Fruit fly (Drosophila melanogaster) whole organism, embryonic: ENCODE measurements around the gene mRpL20.
A peak's percentile ranks its signal among the peaks of the same experiment; 100 is the strongest.

Experiments
- Asciz ChIP-seq: fragments of 200-800 bp; sonication (Bioruptor generic); optimal IDR thresholded peaks from 2 replicates; lab custom pipeline; 2017; ENCODE audit warnings: missing biosample characterization, mild to moderate bottlenecking, missing genetic modification characterization, missing genetic modification reagents
- Atf3 ChIP-seq: fragments of 200-800 bp; sonication (Bioruptor generic); optimal IDR thresholded peaks from 3 replicates; lab custom pipeline; 2016; ENCODE audit warnings: missing biosample characterization, missing genetic modification characterization
- BtbVII ChIP-seq: fragments of 200-800 bp; sonication (Bioruptor generic); optimal IDR thresholded peaks from 3 replicates; lab custom pipeline; 2017; ENCODE audit warnings: missing biosample characterization, mild to moderate bottlenecking, missing genetic modification characterization
- C15 ChIP-seq: fragments of 200-800 bp; sonication (Bioruptor generic); IDR thresholded peaks from 3 replicates; pipeline ENCODE4 v1.3.6; 2022; ENCODE audit warnings: missing biosample characterization, missing genetic modification characterization
- CG11093 ChIP-seq: fragments of 200-800 bp; sonication (Bioruptor generic); IDR thresholded peaks from 3 replicates; pipeline ENCODE4 v1.3.6; 2022; ENCODE audit warnings: missing biosample characterization, missing genetic modification characterization
- CG13287 ChIP-seq: fragments of 200-800 bp; sonication (Bioruptor generic); IDR thresholded peaks from 2 replicates; pipeline ENCODE4 v1.3.6; 2022; ENCODE audit warnings: missing biosample characterization, missing genetic modification characterization; ENCODE audit not compliant: partially characterized antibody
- CG13775 ChIP-seq: fragments of 200-800 bp; sonication (Bioruptor generic); optimal IDR thresholded peaks from 3 replicates; lab custom pipeline; 2017; ENCODE audit warnings: missing biosample characterization, mild to moderate bottlenecking, missing genetic modification characterization
- CG14050 ChIP-seq: fragments of 200-800 bp; sonication (Bioruptor generic); IDR thresholded peaks from 3 replicates; pipeline ENCODE4 v1.3.6; 2022; ENCODE audit warnings: missing biosample characterization, missing genetic modification characterization
- CG17361 ChIP-seq: fragments of 200-800 bp; sonication (Bioruptor generic); IDR thresholded peaks from 3 replicates; pipeline ENCODE4 v1.3.6; 2022; ENCODE audit warnings: missing biosample characterization, missing genetic modification characterization
- CG18262 ChIP-seq: fragments of 200-800 bp; optimal IDR thresholded peaks from 3 replicates; lab custom pipeline; 2019; ENCODE audit warnings: missing biosample characterization, mild to moderate bottlenecking, missing genetic modification characterization, moderate library complexity
- CG32772 ChIP-seq: fragments of 200-800 bp; sonication (Bioruptor generic); IDR thresholded peaks from 2 replicates; pipeline ENCODE4 v1.3.6; 2022; ENCODE audit warnings: missing biosample characterization, missing genetic modification characterization
- CG33557 ChIP-seq: fragments of 200-800 bp; sonication (Bioruptor generic); optimal IDR thresholded peaks from 2 replicates; lab custom pipeline; 2019; ENCODE audit warnings: missing biosample characterization, mild to moderate bottlenecking, missing genetic modification characterization, moderate library complexity
- CG4854 ChIP-seq: fragments of 200-800 bp; sonication (Bioruptor generic); optimal IDR thresholded peaks from 2 replicates; lab custom pipeline; 2016; ENCODE audit warnings: missing biosample characterization, missing genetic modification characterization, inconsistent platforms
- CG6272 ChIP-seq: fragments of 200-800 bp; sonication (Bioruptor generic); IDR thresholded peaks from 2 replicates; pipeline ENCODE4 v1.3.6; 2022; ENCODE audit warnings: missing biosample characterization, missing genetic modification characterization
- CG6654 ChIP-seq: fragments of 200-800 bp; sonication (Bioruptor generic); optimal IDR thresholded peaks from 2 replicates; lab custom pipeline; 2017; ENCODE audit warnings: missing biosample characterization, mild to moderate bottlenecking, missing genetic modification characterization
- CG6813 ChIP-seq: fragments of 200-800 bp; sonication (Bioruptor generic); optimal IDR thresholded peaks from 2 replicates; lab custom pipeline; 2017; ENCODE audit warnings: missing biosample characterization, missing genetic modification characterization, mild to moderate bottlenecking, moderate library complexity, missing genetic modification reagents
- CG6854 ChIP-seq: fragments of 200-800 bp; sonication (Bioruptor generic); optimal IDR thresholded peaks from 3 replicates; lab custom pipeline; 2017; ENCODE audit warnings: missing biosample characterization, mild to moderate bottlenecking, missing genetic modification characterization
- CG7271 ChIP-seq: fragments of 200-800 bp; sonication (Bioruptor generic); optimal IDR thresholded peaks from 2 replicates; lab custom pipeline; 2018; ENCODE audit warnings: missing biosample characterization, mild to moderate bottlenecking, missing genetic modification characterization, moderate library complexity
- CG7357 ChIP-seq: fragments of 200-800 bp; sonication (Bioruptor generic); IDR thresholded peaks from 3 replicates; pipeline ENCODE4 v1.3.6; 2022; ENCODE audit warnings: missing biosample characterization, missing genetic modification characterization
- CG8290 ChIP-seq, 3 experiments: fragments of 200-800 bp; sonication (Bioruptor generic); optimal IDR thresholded peaks; 2 replicates each; lab custom pipeline; 2016 to 2019; ENCODE audit warnings: missing biosample characterization in 3 of 3, missing genetic modification characterization in 3 of 3, mild to moderate bottlenecking in 2 of 3, moderate library complexity in 1 of 3
- CG8765 ChIP-seq: fragments of 200-800 bp; sonication (Bioruptor generic); IDR thresholded peaks from 2 replicates; pipeline ENCODE4 v1.3.6; 2022; ENCODE audit warnings: missing biosample characterization, missing genetic modification characterization
- Dip2 ChIP-seq: fragments of 200-800 bp; sonication (Bioruptor generic); IDR thresholded peaks from 2 replicates; pipeline ENCODE4 v1.3.6; 2022; ENCODE audit warnings: missing biosample characterization, missing genetic modification characterization
- GATAe ChIP-seq: fragments of 200-800 bp; sonication (Bioruptor generic); conservative IDR thresholded peaks from 2 replicates; pipeline ENCODE4 v1.3.6; 2022; ENCODE audit warnings: missing biosample characterization, missing genetic modification characterization
- Lim3 ChIP-seq: fragments of 200-800 bp; sonication (Bioruptor generic); IDR thresholded peaks from 2 replicates; pipeline ENCODE4 v1.3.6; 2022; ENCODE audit warnings: missing biosample characterization, missing genetic modification characterization
- Spps ChIP-seq: fragments of 200-800 bp; sonication (Bioruptor generic); optimal IDR thresholded peaks from 2 replicates; lab custom pipeline; 2018; ENCODE audit warnings: missing biosample characterization, mild to moderate bottlenecking, missing genetic modification characterization
- TFAM ChIP-seq: fragments of 200-800 bp; sonication (Bioruptor generic); optimal IDR thresholded peaks from 2 replicates; lab custom pipeline; 2017; ENCODE audit warnings: missing biosample characterization, missing genetic modification characterization, inconsistent platforms
- Trl ChIP-seq, 3 experiments: fragments of >200 bp in 2 of 3; fragments of 200-800 bp in 1 of 3; sonication (Bioruptor generic) in 1 of 3; optimal IDR thresholded peaks; 2 replicates in 1 of 3; 3 replicates in 2 of 3; lab custom pipeline; 2016 to 2017; ENCODE audit warnings: missing biosample characterization in 1 of 3, missing genetic modification characterization in 1 of 3
- bcd ChIP-seq: fragments of 200-800 bp; sonication (Bioruptor generic); optimal IDR thresholded peaks from 2 replicates; lab custom pipeline; 2017; ENCODE audit warnings: missing biosample characterization, mild to moderate bottlenecking, missing genetic modification characterization
- chif ChIP-seq, 2 experiments: fragments of 200-800 bp; sonication (Bioruptor generic); optimal IDR thresholded peaks; 3 replicates each; lab custom pipeline; 2016; ENCODE audit warnings: missing biosample characterization in 2 of 2, missing genetic modification characterization in 2 of 2
- chm ChIP-seq: fragments of 200-800 bp; sonication (Bioruptor generic); IDR thresholded peaks from 2 replicates; pipeline ENCODE4 v1.3.6; 2022; ENCODE audit warnings: missing biosample characterization, missing genetic modification characterization
- dati ChIP-seq: fragments of 200-800 bp; sonication (Bioruptor generic); IDR thresholded peaks from 2 replicates; pipeline ENCODE4 v1.3.6; 2022; ENCODE audit warnings: missing biosample characterization, missing genetic modification characterization
- dimm ChIP-seq: fragments of 200-800 bp; sonication (Bioruptor generic); IDR thresholded peaks from 2 replicates; pipeline ENCODE4 v1.3.6; 2022; ENCODE audit warnings: missing biosample characterization, missing genetic modification characterization
- ham ChIP-seq: fragments of 200-800 bp; sonication (Bioruptor generic); IDR thresholded peaks from 2 replicates; pipeline ENCODE4 v1.3.6; 2022; ENCODE audit warnings: missing biosample characterization, missing genetic modification characterization
- hbn ChIP-seq: fragments of 200-800 bp; sonication (Bioruptor generic); IDR thresholded peaks from 2 replicates; pipeline ENCODE4 v1.3.6; 2022; ENCODE audit warnings: missing biosample characterization, missing genetic modification characterization; ENCODE audit not compliant: partially characterized antibody
- her ChIP-seq: fragments of 200-800 bp; sonication (Bioruptor generic); optimal IDR thresholded peaks from 2 replicates; lab custom pipeline; 2016; ENCODE audit warnings: missing biosample characterization, missing genetic modification characterization
- jing ChIP-seq: fragments of 200-800 bp; sonication (Bioruptor generic); optimal IDR thresholded peaks from 2 replicates; lab custom pipeline; 2018; ENCODE audit warnings: missing biosample characterization, mild to moderate bottlenecking, missing genetic modification characterization
- luna ChIP-seq: fragments of 200-800 bp; sonication (Bioruptor generic); optimal IDR thresholded peaks from 2 replicates; lab custom pipeline; 2016; ENCODE audit warnings: missing biosample characterization, missing genetic modification characterization
- mam ChIP-seq: fragments of 200-800 bp; sonication (Bioruptor generic); optimal IDR thresholded peaks from 3 replicates; lab custom pipeline; 2016; ENCODE audit warnings: missing biosample characterization, missing genetic modification characterization
- pita ChIP-seq: fragments of 200-800 bp; sonication (Bioruptor generic); optimal IDR thresholded peaks from 2 replicates; lab custom pipeline; 2017; ENCODE audit warnings: missing biosample characterization, mild to moderate bottlenecking, missing genetic modification characterization
- repo ChIP-seq: fragments of 200-800 bp; sonication (Bioruptor generic); optimal IDR thresholded peaks from 2 replicates; lab custom pipeline; 2016; ENCODE audit warnings: missing biosample characterization, missing genetic modification characterization
- schlank ChIP-seq: fragments of 200-800 bp; sonication (Bioruptor generic); optimal IDR thresholded peaks from 2 replicates; lab custom pipeline; 2018; ENCODE audit warnings: missing biosample characterization, mild to moderate bottlenecking, missing genetic modification characterization
- sna ChIP-seq: fragments of 200-800 bp; sonication (Bioruptor generic); IDR thresholded peaks from 2 replicates; pipeline ENCODE4 v1.3.6; 2022; ENCODE audit warnings: missing biosample characterization, missing genetic modification characterization; ENCODE audit not compliant: partially characterized antibody
- sqz ChIP-seq: fragments of 200-800 bp; sonication (Bioruptor generic); optimal IDR thresholded peaks from 3 replicates; lab custom pipeline; 2018; ENCODE audit warnings: missing biosample characterization, mild to moderate bottlenecking, missing genetic modification characterization
- tio ChIP-seq: fragments of 200-800 bp; sonication (Bioruptor generic); optimal IDR thresholded peaks from 2 replicates; lab custom pipeline; 2017; ENCODE audit warnings: missing biosample characterization, missing genetic modification characterization, inconsistent platforms
- tll ChIP-seq, 2 experiments: fragments of 200-800 bp in 1 of 2; fragments of >200 bp in 1 of 2; sonication (Bioruptor generic) in 1 of 2; optimal IDR thresholded peaks; 2 replicates each; lab custom pipeline; 2017 to 2019; ENCODE audit warnings: missing biosample characterization in 2 of 2, missing genetic modification characterization in 2 of 2, mild to moderate bottlenecking in 1 of 2, moderate library complexity in 1 of 2
- toy ChIP-seq: fragments of 200-800 bp; sonication (Bioruptor generic); IDR thresholded peaks from 2 replicates; pipeline ENCODE4 v1.3.6; 2022; ENCODE audit warnings: missing biosample characterization, missing genetic modification characterization
- trem ChIP-seq: fragments of 200-800 bp; optimal IDR thresholded peaks from 3 replicates; lab custom pipeline; 2019; ENCODE audit warnings: missing biosample characterization, mild to moderate bottlenecking, missing genetic modification characterization, moderate library complexity
- ttk ChIP-seq: fragments of 200-800 bp; sonication (Bioruptor generic); IDR thresholded peaks from 2 replicates; pipeline ENCODE4 v2.1.2; 2022; ENCODE audit warnings: missing biosample characterization, missing genetic modification characterization
- wdn ChIP-seq: fragments of 200-800 bp; sonication (Bioruptor generic); IDR thresholded peaks from 2 replicates; pipeline ENCODE4 v1.3.6; 2022; ENCODE audit warnings: missing biosample characterization, missing genetic modification characterization

The mRpL20 gene

dm6 chr3L:13036706-13037457, 19.2 kb upstream of the mRpL20 start, which contains the start of gene Srrm1 (continued):
- peak; percentile 75 for TF ChIP-seq mam (GFP tag; lab: Kevin White, UChicago)
- TF ChIP-seq sna (GFP tag; lab: Robert Waterston, UW): peak; percentile 79; the same call in 1 of the 2 replicates
- TF ChIP-seq CG33557 (GFP tag; lab: Kevin White, UChicago): peak; percentile 38
- TF ChIP-seq Asciz (GFP tag; lab: Kevin White, UChicago): no peak
- no peak for TF ChIP-seq CG7271
- TF ChIP-seq luna (GFP tag; lab: Kevin White, UChicago): no peak
- 0 out of 2 replicates have a peak, but pooled peaks have one; percentile 5 for TF ChIP-seq CG32772 (GFP tag; lab: Robert Waterston, UW)
- no peak for TF ChIP-seq ham
- TF ChIP-seq TFAM: no peak
- peak; percentile 30 for TF ChIP-seq repo (GFP tag; lab: Kevin White, UChicago)
- peak; percentile 19 to 22 for TF ChIP-seq chif (GFP tag; optimal IDR thresholded peaks at IDR 0.05; lab: Kevin White, UChicago)
- peak; percentile 51 for TF ChIP-seq her (GFP tag; lab: Kevin White, UChicago)
- TF ChIP-seq CG7357 (GFP tag; lab: Robert Waterston, UW): no peak
- peak; percentile 48; the same call in 1 of the 3 replicates for TF ChIP-seq CG17361
- TF ChIP-seq CG13287 (GFP tag; lab: Robert Waterston, UW): peak; percentile 93
- TF ChIP-seq Trl (optimal IDR thresholded peaks at IDR 0.05; lab: Kevin White, UChicago): no peak
- peak; percentile 52 for TF ChIP-seq Trl (GFP tag; optimal IDR thresholded peaks at IDR 0.05; lab: Kevin White, UChicago)
- TF ChIP-seq schlank (tag; lab: Kevin White, UChicago): no peak
- no peak for TF ChIP-seq pita (GFP tag; lab: Kevin White, UChicago)
- TF ChIP-seq CG8765: no peak
- TF ChIP-seq hbn: peak; percentile 87
- no peak for TF ChIP-seq CG14050 (GFP tag; lab: Robert Waterston, UW)
- TF ChIP-seq bcd (GFP tag; lab: Kevin White, UChicago): no peak
- no peak for TF ChIP-seq CG11093
- TF ChIP-seq BtbVII: no peak
- TF ChIP-seq ttk (GFP tag; lab: Robert Waterston, UW): no peak
- no peak for TF ChIP-seq sqz (GFP tag; lab: Kevin White, UChicago)
- no peak for TF ChIP-seq jing
- no peak for TF ChIP-seq tll (GFP tag; optimal IDR thresholded peaks at IDR 0.05; lab: Kevin White, UChicago)
- TF ChIP-seq CG6854 (GFP tag; lab: Kevin White, UChicago): no peak
- TF ChIP-seq trem (tag; lab: Kevin White, UChicago): peak; percentile 67
- TF ChIP-seq C15: no peak
- no peak for TF ChIP-seq dati (GFP tag; lab: Robert Waterston, UW)
- no peak for TF ChIP-seq Dip2 (GFP tag; lab: Robert Waterston, UW)
- TF ChIP-seq tio: no peak
- no peak for TF ChIP-seq CG6813
- no peak for TF ChIP-seq CG13775
- no peak for TF ChIP-seq CG8290 (GFP tag; optimal IDR thresholded peaks at IDR 0.05; lab: Kevin White, UChicago)
- TF ChIP-seq CG8290 (tag; optimal IDR thresholded peaks at IDR 0.05; lab: Kevin White, UChicago): peak; percentile 8 to 44
- no peak for TF ChIP-seq toy (GFP tag; lab: Robert Waterston, UW)
- TF ChIP-seq chm: no peak
- TF ChIP-seq CG6272 (GFP tag; lab: Robert Waterston, UW): peak; percentile 35
- TF ChIP-seq CG18262 (tag; lab: Kevin White, UChicago): peak; percentile 25
- no peak for TF ChIP-seq CG6654
- TF ChIP-seq Spps (tag; lab: Kevin White, UChicago): no peak
- TF ChIP-seq Atf3 (GFP tag; lab: Kevin White, UChicago): peak; percentile 30
- no peak for TF ChIP-seq wdn (GFP tag; lab: Robert Waterston, UW)
- TF ChIP-seq GATAe (GFP tag; lab: Robert Waterston, UW): no peak
- TF ChIP-seq CG4854 (GFP tag; lab: Kevin White, UChicago): peak; percentile 10
- no peak for TF ChIP-seq Lim3 (GFP tag; lab: Robert Waterston, UW)
- TF ChIP-seq dimm (GFP tag; lab: Robert Waterston, UW): no peak
